Fruit fly (Drosophila melanogaster): ENCODE results near the gene CG3868.

DNA sequence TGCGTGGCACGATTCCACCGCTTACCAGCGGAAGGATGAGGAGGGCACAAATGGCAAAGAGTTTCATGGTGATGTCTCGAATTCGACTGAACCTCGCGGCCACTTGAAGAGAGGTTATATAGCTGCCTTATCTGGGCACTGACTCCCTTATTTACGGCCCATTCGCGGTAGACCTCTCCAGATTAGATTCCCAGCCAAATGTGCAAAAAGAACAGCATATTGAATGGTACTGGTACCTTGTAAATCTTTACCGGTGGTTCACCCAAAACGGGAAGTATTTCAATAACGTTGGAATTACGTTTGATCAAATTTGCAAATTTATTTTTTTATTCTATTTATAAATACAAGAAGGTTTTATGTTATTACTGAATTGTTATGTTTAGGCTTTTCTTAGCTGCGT, at the start of gene CG3868:
- TF ChIP-seq insv (GFP tag; optimal IDR thresholded peaks at IDR 0.05) (no peak), CG15269 (tag; optimal IDR thresholded peaks at IDR 0.05) (no peak), dysf (GFP tag; IDR thresholded peaks at IDR 0.05) (no peak), CG6854 (GFP tag; optimal IDR thresholded peaks at IDR 0.05) (no peak), shn (GFP tag; optimal IDR thresholded peaks at IDR 0.05) (no peak), jigr1 (GFP tag; IDR thresholded peaks at IDR 0.05) (no peak), usp (GFP tag; optimal IDR thresholded peaks at IDR 0.05) (no peak), Ada2b (GFP tag; IDR thresholded peaks at IDR 0.05) (no peak), ab (GFP tag; optimal IDR thresholded peaks at IDR 0.05) (no peak), run (tag; optimal IDR thresholded peaks at IDR 0.05) (no peak), CG13624 (GFP tag; optimal IDR thresholded peaks at IDR 0.05) (no peak)
